Worm (Caenorhabditis elegans) whole organism, L1 larva: ENCODE results near the gene B0212.3.

Experiments
- ama-1 ChIP-seq: fragments of 150-350 bp; optimal IDR thresholded peaks from 2 replicates; lab custom pipeline; 2014
- lsy-2 ChIP-seq, 2 experiments: fragments of 150-350 bp; optimal IDR thresholded peaks; 2 replicates each; lab custom pipeline; 2014; ENCODE audit warnings: missing biosample characterization in 2 of 2, missing genetic modification characterization in 2 of 2
- unc-86 ChIP-seq: sonication (generic microtip); optimal IDR thresholded peaks from 2 replicates; lab custom pipeline; 2016; ENCODE audit warnings: missing genetic modification characterization, missing compliant biosample characterization
- ztf-11 ChIP-seq, 2 experiments: sonication (generic microtip); optimal IDR thresholded peaks; 2 replicates each; lab custom pipeline; 2016 to 2017; ENCODE audit warnings: missing genetic modification characterization in 2 of 2, missing biosample characterization in 1 of 2, missing compliant biosample characterization in 1 of 2

- no peak for TF ChIP-seq ama-1
- no peak for TF ChIP-seq lsy-2 (tag; optimal IDR thresholded peaks at IDR 0.05; lab: Kevin White, UChicago)
- TF ChIP-seq unc-86 (tag; lab: Kevin White, UChicago), result no peak
- no peak for TF ChIP-seq ztf-11 (tag; optimal IDR thresholded peaks at IDR 0.05; lab: Kevin White, UChicago)
Observed at ce11 chrIV:3570612-3571011, 30.6 kb downstream of the B0212.3 start.
